Worm (Caenorhabditis elegans): ENCODE results near the gene ZK863.1.

- TF ChIP-seq hlh-1 (tag; optimal IDR thresholded peaks at IDR 0.05) (no peak), unc-62 (GFP tag; optimal IDR thresholded peaks at IDR 0.05) (no peak), blmp-1 (tag; optimal IDR thresholded peaks at IDR 0.05) (no peak), ham-2 (GFP tag; optimal IDR thresholded peaks at IDR 0.05) (no peak), nhr-28 (tag; optimal IDR thresholded peaks at IDR 0.05) (no peak)
Observed at ce11 chrV:12159975-12160374, 10.0 kb downstream of the ZK863.1 start.
